Worm (Caenorhabditis elegans): Measurements from ENCODE around the gene str-185.

DNA sequence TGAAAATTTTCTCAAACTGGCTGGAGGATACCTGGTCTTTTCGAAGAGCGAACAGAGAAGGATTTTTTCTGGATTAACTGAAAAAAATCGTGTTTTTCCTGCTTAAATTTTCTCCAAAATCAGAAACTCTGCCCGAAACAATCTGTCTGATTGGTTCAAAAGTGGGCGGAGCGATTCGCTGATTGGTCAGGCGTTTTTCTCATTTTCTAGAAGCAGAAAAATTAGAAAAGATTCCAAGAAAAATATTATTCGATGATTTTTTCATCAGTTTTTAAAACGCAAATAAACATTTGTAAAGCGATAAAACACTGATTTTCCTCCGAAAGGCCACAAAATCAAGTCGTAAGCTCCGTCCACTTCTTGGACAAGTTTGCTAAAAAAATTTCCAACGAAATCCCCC, 30.9 kb downstream of the str-185 start:
- TF ChIP-seq atf-7 (tag; optimal IDR thresholded peaks at IDR 0.05): no peak
- TF ChIP-seq hlh-26 (GFP tag; conservative IDR thresholded peaks at IDR 0.05): no peak
- TF ChIP-seq dpl-1 (GFP tag; optimal IDR thresholded peaks at IDR 0.05): no peak
- TF ChIP-seq T07F8.4 (tag; optimal IDR thresholded peaks at IDR 0.05): no peak
- TF ChIP-seq egl-44 (GFP tag; IDR thresholded peaks at IDR 0.05): no peak
- TF ChIP-seq ceh-100 (GFP tag; IDR thresholded peaks at IDR 0.05): no peak
- TF ChIP-seq ztf-25 (GFP tag; IDR thresholded peaks at IDR 0.05): no peak
- TF ChIP-seq zim-3 (tag; optimal IDR thresholded peaks at IDR 0.05): no peak
